Fruit fly (Drosophila melanogaster) whole organism, embryonic: Measurements from ENCODE around the gene Dpp10.

Experiments
- Adf1 ChIP-seq: fragments of 200-800 bp; sonication (Bioruptor generic); IDR thresholded peaks from 2 replicates; pipeline ENCODE4 v1.3.6; 2022; ENCODE audit warnings: missing biosample characterization, missing genetic modification characterization
- Awh ChIP-seq: fragments of 200-800 bp; sonication (Bioruptor generic); IDR thresholded peaks from 2 replicates; pipeline ENCODE4, ENCODE4 v1.3.6; 2022; ENCODE audit warnings: missing biosample characterization, missing genetic modification characterization
- Bgb ChIP-seq: fragments of 200-800 bp; sonication (Bioruptor generic); IDR thresholded peaks from 2 replicates; pipeline ENCODE4 v1.3.6; 2022; ENCODE audit warnings: missing biosample characterization, missing genetic modification characterization; ENCODE audit not compliant: partially characterized antibody
- CG10274 ChIP-seq: fragments of 200-800 bp; sonication (Bioruptor generic); optimal IDR thresholded peaks from 3 replicates; lab custom pipeline; 2017; ENCODE audit warnings: missing biosample characterization, mild to moderate bottlenecking, missing genetic modification characterization
- CG11398 ChIP-seq: fragments of 200-800 bp; sonication (Bioruptor generic); optimal IDR thresholded peaks from 2 replicates; lab custom pipeline; 2016; ENCODE audit warnings: missing biosample characterization, missing genetic modification characterization
- CG12104 ChIP-seq: fragments of 200-800 bp; sonication (Bioruptor generic); optimal IDR thresholded peaks from 3 replicates; lab custom pipeline; 2016; ENCODE audit warnings: missing biosample characterization, missing genetic modification characterization
- CG17385 ChIP-seq: fragments of 200-800 bp; sonication (Bioruptor generic); optimal IDR thresholded peaks from 3 replicates; lab custom pipeline; 2018; ENCODE audit warnings: missing biosample characterization, mild to moderate bottlenecking, missing genetic modification characterization
- CG17568 ChIP-seq: fragments of 200-800 bp; sonication (Bioruptor generic); optimal IDR thresholded peaks from 2 replicates; lab custom pipeline; 2018; ENCODE audit warnings: missing biosample characterization, mild to moderate bottlenecking, missing genetic modification characterization, moderate library complexity
- CG17612 ChIP-seq: fragments of 200-800 bp; sonication (Bioruptor generic); IDR thresholded peaks from 2 replicates; pipeline ENCODE4 v1.3.6; 2022; ENCODE audit warnings: missing biosample characterization, missing genetic modification characterization
- CG1832 ChIP-seq: fragments of 200-800 bp; sonication (Bioruptor generic); optimal IDR thresholded peaks from 2 replicates; lab custom pipeline; 2017; ENCODE audit warnings: missing biosample characterization, mild to moderate bottlenecking, missing genetic modification characterization, inconsistent platforms
- CG30020 ChIP-seq: fragments of 200-800 bp; optimal IDR thresholded peaks from 2 replicates; lab custom pipeline; 2019; ENCODE audit warnings: missing biosample characterization, mild to moderate bottlenecking, missing genetic modification characterization, moderate library complexity
- CG33557 ChIP-seq: fragments of 200-800 bp; sonication (Bioruptor generic); optimal IDR thresholded peaks from 2 replicates; lab custom pipeline; 2019; ENCODE audit warnings: missing biosample characterization, mild to moderate bottlenecking, missing genetic modification characterization, moderate library complexity
- CG6765 ChIP-seq: fragments of 200-800 bp; sonication (Bioruptor generic); optimal IDR thresholded peaks from 3 replicates; lab custom pipeline; 2017; ENCODE audit warnings: missing biosample characterization, mild to moderate bottlenecking, missing genetic modification characterization
- CG8290 ChIP-seq, 3 experiments: fragments of 200-800 bp; sonication (Bioruptor generic); optimal IDR thresholded peaks; 2 replicates each; lab custom pipeline; 2016 to 2019; ENCODE audit warnings: missing biosample characterization in 3 of 3, missing genetic modification characterization in 3 of 3, mild to moderate bottlenecking in 2 of 3, moderate library complexity in 1 of 3
- CG8478 ChIP-seq: fragments of >200 bp; optimal IDR thresholded peaks from 2 replicates; lab custom pipeline; 2018
- CG9727 ChIP-seq: fragments of 200-800 bp; sonication (Bioruptor generic); optimal IDR thresholded peaks from 3 replicates; lab custom pipeline; 2017; ENCODE audit warnings: missing biosample characterization, mild to moderate bottlenecking, missing genetic modification characterization
- CG9876 ChIP-seq: fragments of 200-800 bp; sonication (Bioruptor generic); optimal IDR thresholded peaks from 2 replicates; lab custom pipeline; 2016; ENCODE audit warnings: missing biosample characterization, missing genetic modification characterization
- Deaf1 ChIP-seq: fragments of 200-800 bp; optimal IDR thresholded peaks from 3 replicates; lab custom pipeline; 2019; ENCODE audit warnings: missing biosample characterization, mild to moderate bottlenecking, missing genetic modification characterization, moderate library complexity
- Ets65A ChIP-seq: fragments of 200-800 bp; sonication (Bioruptor generic); peaks from one replicate; lab custom pipeline; 2016; ENCODE audit warnings: missing biosample characterization, missing genetic modification characterization
- Gsc ChIP-seq: fragments of 200-800 bp; sonication (Bioruptor generic); IDR thresholded peaks from 2 replicates; pipeline ENCODE4 v1.3.6; 2022; ENCODE audit warnings: missing biosample characterization, missing genetic modification characterization
- Hmr ChIP-seq: fragments of 200-800 bp; sonication (Bioruptor generic); optimal IDR thresholded peaks from 3 replicates; lab custom pipeline; 2017; ENCODE audit warnings: mild to moderate bottlenecking, missing biosample characterization, missing genetic modification reagents, missing genetic modification characterization
- Nf-YB ChIP-seq: fragments of 200-800 bp; sonication (Bioruptor generic); optimal IDR thresholded peaks from 3 replicates; lab custom pipeline; 2019; ENCODE audit warnings: missing biosample characterization, mild to moderate bottlenecking, missing genetic modification characterization, moderate library complexity
- Nf-YC ChIP-seq: fragments of 200-800 bp; optimal IDR thresholded peaks from 3 replicates; lab custom pipeline; 2019; ENCODE audit warnings: missing biosample characterization, mild to moderate bottlenecking, missing genetic modification characterization, moderate library complexity
- Taf1 ChIP-seq: fragments of 200-800 bp; sonication (Bioruptor generic); IDR thresholded peaks from 2 replicates; pipeline ENCODE4 v1.3.6; 2022; ENCODE audit warnings: missing biosample characterization, missing genetic modification characterization
- abd-A ChIP-seq: fragments of 200-800 bp; sonication (Bioruptor generic); optimal IDR thresholded peaks from 3 replicates; lab custom pipeline; 2019; ENCODE audit warnings: missing biosample characterization, mild to moderate bottlenecking, missing genetic modification characterization, moderate library complexity
- amos ChIP-seq: fragments of 200-800 bp; sonication (Bioruptor generic); IDR thresholded peaks from 2 replicates; pipeline ENCODE4 v1.3.6; 2022; ENCODE audit warnings: missing biosample characterization, missing genetic modification characterization; ENCODE audit not compliant: partially characterized antibody
- chinmo ChIP-seq: fragments of 200-800 bp; sonication (Bioruptor generic); IDR thresholded peaks from 4 replicates; pipeline ENCODE4 v1.3.6; 2022; ENCODE audit warnings: missing biosample characterization, missing genetic modification characterization; ENCODE audit not compliant: partially characterized antibody
- corto ChIP-seq: fragments of 200-800 bp; sonication (Bioruptor generic); optimal IDR thresholded peaks from 2 replicates; lab custom pipeline; 2016; ENCODE audit warnings: missing biosample characterization, mild to moderate bottlenecking, missing genetic modification characterization, moderate library complexity
- crol ChIP-seq: fragments of 200-800 bp; sonication (Bioruptor generic); IDR thresholded peaks from 2 replicates; pipeline ENCODE4 v1.3.6; 2022; ENCODE audit warnings: missing biosample characterization, missing genetic modification characterization
- ewg ChIP-seq: fragments of 200-800 bp; sonication (Bioruptor generic); optimal IDR thresholded peaks from 3 replicates; lab custom pipeline; 2017; ENCODE audit warnings: mild to moderate bottlenecking, missing biosample characterization, missing genetic modification reagents, missing genetic modification characterization
- eyg ChIP-seq: fragments of 200-800 bp; sonication (Bioruptor generic); optimal IDR thresholded peaks from 3 replicates; lab custom pipeline; 2016; ENCODE audit warnings: missing biosample characterization, missing genetic modification characterization
- fru ChIP-seq: fragments of >200 bp; optimal IDR thresholded peaks from 2 replicates; lab custom pipeline; 2017
- grn ChIP-seq: fragments of 200-800 bp; sonication (Bioruptor generic); optimal IDR thresholded peaks from 3 replicates; lab custom pipeline; 2017; ENCODE audit warnings: missing biosample characterization, missing genetic modification characterization
- jigr1 ChIP-seq: fragments of 200-800 bp; sonication (Bioruptor generic); IDR thresholded peaks from 3 replicates; pipeline ENCODE4 v1.3.6; 2022; ENCODE audit warnings: missing biosample characterization, missing genetic modification characterization
- nerfin-1 ChIP-seq: fragments of 200-800 bp; sonication (Bioruptor generic); optimal IDR thresholded peaks from 3 replicates; lab custom pipeline; 2019; ENCODE audit warnings: missing biosample characterization, mild to moderate bottlenecking, missing genetic modification characterization, moderate library complexity
- odd ChIP-seq: fragments of 200-800 bp; sonication (Bioruptor generic); optimal IDR thresholded peaks from 2 replicates; lab custom pipeline; 2017; ENCODE audit warnings: missing biosample characterization, mild to moderate bottlenecking, missing genetic modification characterization
- pnt ChIP-seq: fragments of 200-800 bp; sonication (Bioruptor generic); optimal IDR thresholded peaks from 3 replicates; lab custom pipeline; 2016; ENCODE audit warnings: missing biosample characterization, missing genetic modification characterization
- run ChIP-seq: fragments of 200-800 bp; sonication (Bioruptor generic); optimal IDR thresholded peaks from 3 replicates; lab custom pipeline; 2018; ENCODE audit warnings: missing biosample characterization, mild to moderate bottlenecking, missing genetic modification characterization
- sens ChIP-seq: fragments of 200-800 bp; sonication (Bioruptor generic); peaks from one replicate; lab custom pipeline; 2016; ENCODE audit warnings: missing biosample characterization, missing genetic modification characterization
- seq ChIP-seq: fragments of 200-800 bp; sonication (Bioruptor generic); IDR thresholded peaks from 2 replicates; pipeline ENCODE4 v1.3.6; 2022; ENCODE audit warnings: missing biosample characterization, missing genetic modification characterization
- trem ChIP-seq: fragments of 200-800 bp; optimal IDR thresholded peaks from 3 replicates; lab custom pipeline; 2019; ENCODE audit warnings: missing biosample characterization, mild to moderate bottlenecking, missing genetic modification characterization, moderate library complexity
- vvl ChIP-seq: fragments of 200-800 bp; sonication (Bioruptor generic); IDR thresholded peaks from 2 replicates; pipeline ENCODE4 v1.3.6; 2022; ENCODE audit warnings: missing biosample characterization, missing genetic modification characterization
- z ChIP-seq: fragments of 200-800 bp; sonication (Bioruptor generic); IDR thresholded peaks from 3 replicates; pipeline ENCODE4 v1.3.6; 2022; ENCODE audit warnings: missing biosample characterization, missing genetic modification characterization
- zf30C ChIP-seq: fragments of 200-800 bp; sonication (Bioruptor generic); optimal IDR thresholded peaks from 3 replicates; lab custom pipeline; 2018; ENCODE audit warnings: missing biosample characterization, mild to moderate bottlenecking, missing genetic modification characterization

Dpp10 gene

DNA sequence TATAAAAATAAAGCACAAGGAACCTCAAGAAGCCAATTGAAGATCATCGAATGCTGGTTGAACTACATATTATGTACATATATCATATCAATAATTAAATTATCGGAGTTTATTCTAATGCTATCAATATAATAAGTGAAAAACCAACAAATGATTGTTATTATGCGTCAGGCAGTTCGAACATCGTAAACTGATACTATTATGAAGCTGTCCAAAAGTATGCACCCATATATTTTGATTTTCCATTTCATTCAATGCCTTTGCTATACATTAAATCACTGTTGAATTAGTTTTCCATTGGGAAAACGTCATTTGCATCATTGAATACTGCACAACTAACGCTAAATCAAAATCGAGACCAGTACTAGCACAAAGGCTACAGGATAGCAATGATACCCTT lies 48.5 kb downstream of the Dpp10 start:
- TF ChIP-seq CG8290 (GFP tag; optimal IDR thresholded peaks at IDR 0.05; lab: Kevin White, UChicago) (peak; percentile 72), CG8290 (tag; optimal IDR thresholded peaks at IDR 0.05; lab: Kevin White, UChicago) (peak in 1 of 2 experiments; percentile 61), Hmr (GFP tag; lab: Kevin White, UChicago) (no peak), CG17612 (GFP tag; lab: Robert Waterston, UW) (0 out of 2 replicates have a peak, but pooled peaks have one; percentile 51)
- TF ChIP-seq, all 482 proteins: peak for 2

DNA sequence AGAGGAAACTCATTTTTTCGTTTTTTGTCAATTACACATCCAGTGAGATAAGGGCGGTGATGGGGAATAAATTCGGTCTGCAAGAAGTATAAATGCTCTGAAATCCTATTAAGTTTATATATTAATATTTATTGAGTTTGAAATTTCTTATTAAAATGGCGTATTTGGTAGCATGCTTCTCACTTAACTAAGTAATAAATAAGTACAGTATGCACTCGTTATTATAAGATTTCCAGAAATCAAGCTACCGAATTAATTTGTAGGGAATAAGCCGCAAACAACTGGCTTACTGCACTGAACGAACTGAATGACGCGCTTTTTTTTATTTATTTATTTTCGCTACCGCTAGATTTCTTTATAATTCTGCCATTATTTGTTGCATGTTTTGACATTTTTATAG lies 49.4 kb downstream of the Dpp10 start:
- TF ChIP-seq sens (GFP tag; lab: Kevin White, UChicago) (peak; percentile 71), CG10274 (peak; percentile 66), zf30C (GFP tag; lab: Kevin White, UChicago) (no peak), CG6765 (GFP tag; lab: Kevin White, UChicago) (no peak)

DNA sequence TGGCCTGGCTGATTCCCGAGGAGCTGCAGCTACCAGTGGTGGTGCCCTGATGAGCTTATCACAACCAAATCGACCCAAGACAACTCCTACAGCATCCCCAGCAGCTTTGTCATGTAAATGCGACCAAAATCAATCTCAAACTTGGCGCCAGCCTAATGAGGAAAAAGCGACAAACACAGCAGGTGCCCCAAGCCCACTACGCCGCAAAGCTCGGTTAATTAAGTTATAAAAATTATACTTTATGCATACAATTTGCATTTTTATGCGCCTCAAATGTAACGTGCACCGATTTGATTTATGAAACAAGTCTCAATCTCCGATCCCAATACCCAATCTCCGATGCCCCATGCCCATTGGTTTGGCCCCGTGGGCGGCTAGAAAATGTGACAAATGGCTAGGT lies 50.1 kb downstream of the Dpp10 start:
- TF ChIP-seq pnt (GFP tag; lab: Kevin White, UChicago) (no peak), chinmo (GFP tag; lab: Robert Waterston, UW) (0 out of 4 replicates have a peak, but pooled peaks have one; percentile 20), CG11398 (GFP tag; lab: Kevin White, UChicago) (no peak), abd-A (tag; lab: Kevin White, UChicago) (peak; percentile 72), CG8478 (lab: Kevin White, UChicago) (no peak), CG30020 (tag; lab: Kevin White, UChicago) (no peak), vvl (GFP tag; lab: Robert Waterston, UW) (peak; percentile 74), Awh (GFP tag; lab: Robert Waterston, UW) (peak; percentile 89), grn (GFP tag; lab: Kevin White, UChicago) (peak; percentile 50), Ets65A (GFP tag; lab: Kevin White, UChicago) (peak; percentile 59), eyg (GFP tag; lab: Kevin White, UChicago) (no peak), fru (lab: Kevin White, UChicago) (no peak)

DNA sequence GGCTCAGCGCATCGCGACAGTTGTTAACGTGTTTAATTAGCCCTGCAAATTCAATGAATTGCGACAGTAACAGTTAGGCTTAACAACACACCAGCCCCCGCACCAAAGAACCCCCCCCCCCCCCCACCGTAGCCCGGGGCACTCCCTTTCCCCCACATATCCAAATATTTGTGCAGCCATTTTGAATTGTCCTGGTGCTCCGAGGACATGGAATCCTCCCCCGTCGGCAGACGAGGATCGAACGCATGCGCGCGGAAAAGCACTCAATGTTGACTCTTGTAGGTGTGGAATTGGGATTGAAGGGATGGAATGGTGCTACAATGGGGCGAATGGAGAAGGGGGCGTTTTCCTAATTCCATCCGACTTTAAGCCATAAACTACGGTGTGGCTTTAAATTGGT lies 52.9 kb downstream of the Dpp10 start:
- TF ChIP-seq Taf1 (no peak), crol (GFP tag; lab: Robert Waterston, UW) (peak; percentile 68; the same call in 1 of the 2 replicates), Deaf1 (tag; lab: Kevin White, UChicago) (peak; percentile 36), CG9727 (GFP tag; lab: Kevin White, UChicago) (no peak), Nf-YC (tag; lab: Kevin White, UChicago) (peak; percentile 88), Nf-YB (GFP tag; lab: Kevin White, UChicago) (peak; percentile 79), jigr1 (GFP tag; lab: Robert Waterston, UW) (no peak), seq (peak; percentile 59; the same call in 1 of the 2 replicates), ewg (peak; percentile 82), CG1832 (GFP tag; lab: Kevin White, UChicago) (peak; percentile 7), CG9876 (GFP tag; lab: Kevin White, UChicago) (no peak), run (tag; lab: Kevin White, UChicago) (no peak), z (peak; percentile 91)

DNA sequence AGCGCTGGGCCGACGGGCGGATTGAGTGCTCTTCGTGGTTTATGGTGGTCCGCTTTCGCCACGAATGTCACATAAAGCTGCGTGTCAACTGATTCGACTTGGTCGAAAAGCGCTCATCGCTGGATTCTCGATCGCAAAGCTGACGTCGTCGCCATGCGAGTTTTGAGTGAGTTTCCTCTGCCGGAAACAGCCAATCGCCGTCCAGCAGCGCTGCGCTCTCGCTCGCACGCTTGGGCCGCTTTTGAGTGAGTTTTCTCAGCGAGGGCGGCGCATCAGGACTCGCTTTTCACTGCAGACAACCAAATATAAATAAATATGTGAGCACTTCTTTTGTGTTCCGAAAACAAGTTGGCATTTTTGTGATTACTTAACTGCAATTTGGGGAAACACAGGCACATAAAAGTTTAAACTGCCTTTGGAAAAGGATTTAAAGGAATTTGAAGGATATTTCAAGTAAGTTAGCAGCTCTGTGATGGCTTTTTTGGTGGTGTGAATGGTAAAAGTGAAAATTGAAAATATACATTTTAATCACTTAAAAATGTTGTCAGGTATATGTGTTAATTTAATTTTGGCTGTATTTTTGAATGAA lies 53.9 kb downstream of the Dpp10 start, which contains the start of gene eya:
Gene eya, minus strand, starts transcription at position 94 of the 589 bp plus-strand sequence.
- TF ChIP-seq odd (no peak), Bgb (GFP tag; lab: Robert Waterston, UW) (peak; percentile 12; the same call in 1 of the 2 replicates), CG12104 (no peak), CG17385 (GFP tag; lab: Kevin White, UChicago) (no peak), Gsc (GFP tag; lab: Robert Waterston, UW) (no peak), corto (GFP tag; lab: Kevin White, UChicago) (no peak), sens (GFP tag; lab: Kevin White, UChicago) (no peak), amos (GFP tag; lab: Robert Waterston, UW) (peak; percentile 12; the same call in 1 of the 2 replicates), fru (lab: Kevin White, UChicago) (no peak), CG33557 (no peak), CG1832 (GFP tag; lab: Kevin White, UChicago) (peak; percentile 81), CG17568 (GFP tag; lab: Kevin White, UChicago) (no peak), nerfin-1 (tag; lab: Kevin White, UChicago) (peak; percentile 32), trem (tag; lab: Kevin White, UChicago) (peak; percentile 96), Nf-YB (GFP tag; lab: Kevin White, UChicago) (peak; percentile 98), CG9727 (GFP tag; lab: Kevin White, UChicago) (no peak), Adf1 (peak; percentile 68)
